Worm (Caenorhabditis elegans) whole organism, L3 larva: Measurements from ENCODE around the gene pstk-1.
A peak's percentile ranks its signal among the peaks of the same experiment; 100 is the strongest.

Experiments
- R02D3.7 ChIP-seq: fragments of 150-350 bp; optimal IDR thresholded peaks from 2 replicates; lab custom pipeline; 2014; ENCODE audit warnings: missing biosample characterization, missing genetic modification characterization
- aly-2 ChIP-seq: fragments of 150-350 bp; optimal IDR thresholded peaks from 2 replicates; lab custom pipeline; 2014; ENCODE audit warnings: missing biosample characterization, missing genetic modification characterization
- ama-1 ChIP-seq: fragments of 150-350 bp; optimal IDR thresholded peaks from 2 replicates; lab custom pipeline; 2018
- ceh-16 ChIP-seq: sonication (generic microtip); optimal IDR thresholded peaks from 2 replicates; lab custom pipeline; 2017; ENCODE audit warnings: missing biosample characterization, missing genetic modification characterization
- ceh-28 ChIP-seq: fragments of 150-350 bp; optimal IDR thresholded peaks from 2 replicates; lab custom pipeline; 2014; ENCODE audit warnings: missing biosample characterization, missing genetic modification reagents, missing genetic modification characterization
- ceh-9 ChIP-seq: sonication (generic microtip); optimal IDR thresholded peaks from 2 replicates; lab custom pipeline; 2018; ENCODE audit warnings: missing biosample characterization, missing genetic modification characterization
- daf-12 ChIP-seq: fragments of 150-350 bp; optimal IDR thresholded peaks from 2 replicates; lab custom pipeline; 2014; ENCODE audit warnings: missing biosample characterization, missing genetic modification reagents, missing genetic modification characterization
- egl-5 ChIP-seq: fragments of 150-350 bp; optimal IDR thresholded peaks from 2 replicates; lab custom pipeline; 2017; ENCODE audit warnings: missing biosample characterization, missing genetic modification reagents, missing genetic modification characterization, inconsistent platforms
- elt-1 ChIP-seq: fragments of 150-350 bp; optimal IDR thresholded peaks from 2 replicates; lab custom pipeline; 2014; ENCODE audit warnings: missing biosample characterization, missing genetic modification characterization
- elt-2 ChIP-seq: sonication (generic microtip); optimal IDR thresholded peaks from 2 replicates; lab custom pipeline; 2016; ENCODE audit warnings: missing genetic modification reagents, mild to moderate bottlenecking, missing genetic modification characterization, missing compliant biosample characterization
- elt-3 ChIP-seq, 3 experiments: fragments of 150-350 bp in 1 of 3; sonication (generic microtip) in 2 of 3; optimal IDR thresholded peaks; 2 replicates in 2 of 3; 4 replicates in 1 of 3; lab custom pipeline; 2014 to 2017; ENCODE audit warnings: missing biosample characterization in 3 of 3, missing genetic modification characterization in 3 of 3
- fkh-10 ChIP-seq: sonication (generic microtip); optimal IDR thresholded peaks from 2 replicates; lab custom pipeline; 2017; ENCODE audit warnings: missing biosample characterization, missing genetic modification reagents, missing genetic modification characterization
- fos-1 ChIP-seq: fragments of 150-350 bp; optimal IDR thresholded peaks from 2 replicates; lab custom pipeline; 2014; ENCODE audit warnings: missing biosample characterization, missing genetic modification characterization
- hmg-11 ChIP-seq: sonication (generic microtip); optimal IDR thresholded peaks from 2 replicates; lab custom pipeline; 2016; ENCODE audit warnings: missing genetic modification characterization, missing compliant biosample characterization
- jun-1 ChIP-seq: fragments of 150-350 bp; optimal IDR thresholded peaks from 2 replicates; lab custom pipeline; 2014; ENCODE audit warnings: missing biosample characterization, missing genetic modification reagents, missing genetic modification characterization
- lin-39 ChIP-seq: fragments of 150-350 bp; optimal IDR thresholded peaks from 2 replicates; lab custom pipeline; 2018; ENCODE audit warnings: missing biosample characterization, missing genetic modification reagents, missing genetic modification characterization
- lsy-12 ChIP-seq: sonication (generic microtip); optimal IDR thresholded peaks from 2 replicates; lab custom pipeline; 2016; ENCODE audit warnings: mild to moderate bottlenecking, missing genetic modification characterization, missing compliant biosample characterization
- mdl-1 ChIP-seq: fragments of 150-350 bp; optimal IDR thresholded peaks from 2 replicates; lab custom pipeline; 2014; ENCODE audit warnings: missing biosample characterization, missing genetic modification characterization
- nfya-1 ChIP-seq: sonication (generic microtip); optimal IDR thresholded peaks from 2 replicates; lab custom pipeline; 2017; ENCODE audit warnings: missing genetic modification characterization, mild to moderate bottlenecking, missing compliant biosample characterization, antibody characterized with exemption, moderate library complexity; ENCODE audit not compliant: insufficient read depth
- nhr-11 ChIP-seq: fragments of 150-350 bp; optimal IDR thresholded peaks from 2 replicates; lab custom pipeline; 2014; ENCODE audit warnings: missing biosample characterization, missing genetic modification characterization
- nhr-12 ChIP-seq: fragments of 150-350 bp; optimal IDR thresholded peaks from 2 replicates; lab custom pipeline; 2014; ENCODE audit warnings: missing biosample characterization, missing genetic modification characterization
- nhr-23 ChIP-seq: fragments of 150-350 bp; optimal IDR thresholded peaks from 2 replicates; lab custom pipeline; 2014; ENCODE audit warnings: missing biosample characterization, missing genetic modification reagents, missing genetic modification characterization
- nhr-237 ChIP-seq: fragments of 150-350 bp; optimal IDR thresholded peaks from 2 replicates; lab custom pipeline; 2014; ENCODE audit warnings: missing biosample characterization, missing genetic modification characterization
- nhr-25 ChIP-seq: sonication (generic microtip); optimal IDR thresholded peaks from 2 replicates; lab custom pipeline; 2017; ENCODE audit warnings: missing biosample characterization, missing genetic modification characterization
- nhr-28 ChIP-seq: fragments of 150-350 bp; optimal IDR thresholded peaks from 2 replicates; lab custom pipeline; 2014; ENCODE audit warnings: missing biosample characterization, missing genetic modification characterization
- nhr-43 ChIP-seq: sonication (generic microtip); optimal IDR thresholded peaks from 2 replicates; lab custom pipeline; 2016; ENCODE audit warnings: mild to moderate bottlenecking, missing genetic modification characterization, missing compliant biosample characterization; ENCODE audit not compliant: poor library complexity, severe bottlenecking
- pha-4 ChIP-seq: fragments of 150-350 bp; optimal IDR thresholded peaks from 2 replicates; lab custom pipeline; 2014; ENCODE audit warnings: missing biosample characterization, missing genetic modification reagents, missing genetic modification characterization
- pqm-1 ChIP-seq: fragments of 150-350 bp; optimal IDR thresholded peaks from 2 replicates; lab custom pipeline; 2017; ENCODE audit warnings: missing biosample characterization, missing genetic modification characterization, inconsistent platforms
- sea-2 ChIP-seq: fragments of 150-350 bp; sonication (generic microtip); optimal IDR thresholded peaks from 4 replicates; lab custom pipeline; 2014; ENCODE audit warnings: missing biosample characterization, missing genetic modification reagents, missing genetic modification characterization
- skn-1 ChIP-seq: fragments of 150-350 bp; optimal IDR thresholded peaks from 2 replicates; lab custom pipeline; 2014; ENCODE audit warnings: missing biosample characterization, missing genetic modification characterization
- snpc-4 ChIP-seq: fragments of 150-350 bp; optimal IDR thresholded peaks from 2 replicates; lab custom pipeline; 2014; ENCODE audit warnings: missing biosample characterization, missing genetic modification characterization
- tbx-2 ChIP-seq: sonication (generic microtip); optimal IDR thresholded peaks from 2 replicates; lab custom pipeline; 2016; ENCODE audit warnings: mild to moderate bottlenecking, missing genetic modification characterization, missing compliant biosample characterization
- zag-1 ChIP-seq: fragments of 150-350 bp; optimal IDR thresholded peaks from 2 replicates; lab custom pipeline; 2014; ENCODE audit warnings: missing biosample characterization, missing genetic modification characterization
- ztf-4 ChIP-seq: fragments of 150-350 bp; optimal IDR thresholded peaks from 2 replicates; lab custom pipeline; 2014; ENCODE audit warnings: missing biosample characterization, missing genetic modification characterization

pstk-1 gene

DNA sequence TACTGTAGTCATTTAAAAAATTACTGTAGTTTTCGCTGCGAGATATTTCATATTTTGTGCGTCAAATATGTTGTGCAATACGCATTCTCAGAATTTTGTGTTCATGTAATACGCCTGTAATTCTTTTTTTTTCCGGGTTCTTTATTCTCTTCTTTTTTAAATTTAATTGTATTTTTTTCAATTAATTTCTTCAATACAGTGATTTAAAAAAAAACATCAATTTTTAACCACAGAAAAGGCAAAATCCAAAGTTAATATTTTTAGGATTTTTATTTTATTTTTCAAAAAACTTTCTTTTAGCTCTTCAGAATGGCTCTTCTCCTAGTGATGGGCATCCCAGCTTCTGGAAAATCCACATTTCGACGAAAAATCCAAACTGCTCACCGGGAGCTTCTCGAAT, at the start of gene pstk-1:
Gene pstk-1, plus strand, starts transcription at position 301 of the 400 bp plus-strand sequence.
- no peak for TF ChIP-seq elt-1 (tag; lab: Kevin White, UChicago)
- no peak for TF ChIP-seq daf-12 (tag; lab: Kevin White, UChicago)
- no peak for TF ChIP-seq pqm-1 (tag; lab: Kevin White, UChicago)
- TF ChIP-seq lsy-12 (tag; lab: Kevin White, UChicago), result no peak
- TF ChIP-seq nhr-28 (tag; lab: Kevin White, UChicago), result no peak
- TF ChIP-seq elt-2 (tag; lab: Kevin White, UChicago), result no peak
- no peak for TF ChIP-seq fos-1
- TF ChIP-seq ztf-4 (tag; lab: Kevin White, UChicago), result no peak
- no peak for TF ChIP-seq skn-1 (tag; lab: Kevin White, UChicago)
- TF ChIP-seq nhr-11 (tag; lab: Kevin White, UChicago), result no peak
- TF ChIP-seq nhr-43 (tag; lab: Kevin White, UChicago), result no peak
- TF ChIP-seq sea-2 (GFP tag; lab: Kevin White, UChicago), result no peak

ce11 chrIII:12420256-12420655, 46.2 kb upstream of the pstk-1 start:
- TF ChIP-seq nfya-1 (tag; lab: Kevin White, UChicago) (peak; percentile 93), mdl-1 (no peak)

- TF ChIP-seq elt-1 (tag; lab: Kevin White, UChicago) (no peak), pqm-1 (tag; lab: Kevin White, UChicago) (no peak), fkh-10 (no peak), ceh-28 (peak; percentile 53), skn-1 (tag; lab: Kevin White, UChicago) (no peak), egl-5 (no peak), hmg-11 (peak; percentile 58), jun-1 (no peak), nhr-12 (tag; lab: Kevin White, UChicago) (no peak), R02D3.7 (no peak), nhr-237 (tag; lab: Kevin White, UChicago) (no peak), ceh-16 (tag; lab: Kevin White, UChicago) (no peak), tbx-2 (tag; lab: Kevin White, UChicago) (no peak), aly-2 (tag; lab: Kevin White, UChicago) (no peak)
These were observed 44.7 kb upstream of the pstk-1 start, which contains the start of gene tat-1 for ce11 chrIII:12421708-12422107. tat-1 (minus strand) TSS chrIII:12421718.

DNA sequence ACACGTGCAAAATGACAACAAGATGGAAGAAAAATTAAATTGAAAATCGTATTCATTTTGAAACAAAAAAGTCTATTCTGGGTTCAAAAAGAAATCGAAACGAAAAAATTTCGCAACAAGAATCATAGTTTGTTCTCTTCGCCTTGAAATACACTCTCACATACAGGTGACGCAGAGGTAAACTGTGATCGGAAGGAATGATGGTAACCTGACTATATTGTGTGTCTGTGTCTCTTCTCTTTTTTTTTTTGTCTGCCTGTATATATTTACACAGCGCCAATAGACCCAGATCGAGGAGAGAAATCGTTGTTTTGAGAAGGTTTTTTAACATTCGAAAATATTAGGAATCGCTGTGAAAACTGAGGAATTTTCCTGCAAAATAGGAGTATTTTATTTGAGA, 42.3 kb upstream of the pstk-1 start:
- TF ChIP-seq elt-2 (tag; lab: Kevin White, UChicago) (peak; percentile 30), nhr-23 (tag; lab: Kevin White, UChicago) (no peak), hmg-11 (peak; percentile 39), nfya-1 (tag; lab: Kevin White, UChicago) (peak; percentile 15), snpc-4 (tag; lab: Kevin White, UChicago) (peak; percentile 42), elt-1 (tag; lab: Kevin White, UChicago) (no peak), pha-4 (tag; lab: Kevin White, UChicago) (peak; percentile 97), jun-1 (peak; percentile 67), nhr-25 (peak; percentile 52)

ce11 chrIII:12424663-12425062, 41.7 kb upstream of the pstk-1 start:
- no peak for TF ChIP-seq tbx-2 (tag; lab: Kevin White, UChicago)
- TF ChIP-seq ceh-9 (tag; lab: Kevin White, UChicago), result no peak
- no peak for TF ChIP-seq snpc-4 (tag; lab: Kevin White, UChicago)
- TF ChIP-seq nhr-25, result no peak
- TF ChIP-seq aly-2 (tag; lab: Kevin White, UChicago), result no peak
- no peak for TF ChIP-seq daf-12 (tag; lab: Kevin White, UChicago)

ce11 chrIII:12425846-12426405, 40.5 kb upstream of the pstk-1 start:
- TF ChIP-seq pha-4 (tag; lab: Kevin White, UChicago) (no peak), nhr-25 (no peak), elt-1 (tag; lab: Kevin White, UChicago) (no peak), ztf-4 (tag; lab: Kevin White, UChicago) (no peak), ama-1 (lab: Kevin White, UChicago) (no peak), nhr-12 (tag; lab: Kevin White, UChicago) (no peak), elt-2 (tag; lab: Kevin White, UChicago) (no peak), zag-1 (tag; lab: Kevin White, UChicago) (no peak), egl-5 (no peak), lin-39 (tag; lab: Kevin White, UChicago) (no peak), aly-2 (tag; lab: Kevin White, UChicago) (no peak), elt-3 (tag; optimal IDR thresholded peaks at IDR 0.05; lab: Kevin White, UChicago) (no peak), skn-1 (tag; lab: Kevin White, UChicago) (no peak)
